Fruit fly (Drosophila melanogaster): ENCODE results near the gene Ald1.

Gene Ald1

dm6 chr3R:26230016-26230415, 31.4 kb downstream of the Ald1 start, which contains the start of gene CG12290 (continued):
- TF ChIP-seq p53 (GFP tag; optimal IDR thresholded peaks at IDR 0.05) (no peak), Camta (GFP tag; optimal IDR thresholded peaks at IDR 0.05) (no peak), Dll (GFP tag; IDR thresholded peaks at IDR 0.05; ENCODE audit: partially characterized antibody) (peak; percentile 62; the same call in 3 of the 4 replicates)

dm6 chr3R:26228026-26228635, 33.3 kb downstream of the Ald1 start:
- peak; percentile 94 for TF ChIP-seq CG15601 (tag; optimal IDR thresholded peaks at IDR 0.05)
- no peak for TF ChIP-seq D (optimal IDR thresholded peaks at IDR 0.05)
- peak; percentile 89 for TF ChIP-seq D (GFP tag; optimal IDR thresholded peaks at IDR 0.05)
- TF ChIP-seq HLH3B (GFP tag; IDR thresholded peaks at IDR 0.05): peak; percentile 88; the same call in 1 of the 2 replicates
- peak; percentile 67 for TF ChIP-seq kah (GFP tag; optimal IDR thresholded peaks at IDR 0.05)
- no peak for TF ChIP-seq h (optimal IDR thresholded peaks at IDR 0.05)
- TF ChIP-seq CG10147 (GFP tag; optimal IDR thresholded peaks at IDR 0.05): peak; percentile 48
- TF ChIP-seq scrt (GFP tag; optimal IDR thresholded peaks at IDR 0.05): peak; percentile 71
- TF ChIP-seq unpg (GFP tag; optimal IDR thresholded peaks at IDR 0.05): peak; percentile 75
- peak; percentile 57 to 87 for TF ChIP-seq dpn (GFP tag; optimal IDR thresholded peaks at IDR 0.05)
- TF ChIP-seq chn (GFP tag; optimal IDR thresholded peaks at IDR 0.05): peak; percentile 16
- TF ChIP-seq yki (optimal IDR thresholded peaks at IDR 0.05): no peak
- TF ChIP-seq nmo (GFP tag; optimal IDR thresholded peaks at IDR 0.05): no peak
- peak; percentile 56 for TF ChIP-seq Hr3 (GFP tag; optimal IDR thresholded peaks at IDR 0.05)
- peak; percentile 52 for TF ChIP-seq sqz (GFP tag; optimal IDR thresholded peaks at IDR 0.05)
- TF ChIP-seq CG10543 (GFP tag; optimal IDR thresholded peaks at IDR 0.05): peak; percentile 91
- TF ChIP-seq ttk (GFP tag; IDR thresholded peaks at IDR 0.05): peak; percentile 52; the same call in 1 of the 2 replicates
- TF ChIP-seq Abd-B (GFP tag; optimal IDR thresholded peaks at IDR 0.05): no peak
- TF ChIP-seq CG17328 (GFP tag; IDR thresholded peaks at IDR 0.05): peak; percentile 65
- TF ChIP-seq Fer1 (GFP tag; optimal IDR thresholded peaks at IDR 0.05): peak; percentile 86
- TF ChIP-seq Oli (tag; optimal IDR thresholded peaks at IDR 0.05): peak; percentile 7
- TF ChIP-seq Meics (GFP tag; optimal IDR thresholded peaks at IDR 0.05): peak; percentile 72
- peak; percentile 21 for TF ChIP-seq Nf-YC (tag; optimal IDR thresholded peaks at IDR 0.05)
- peak; percentile 78 for TF ChIP-seq ERR (GFP tag; optimal IDR thresholded peaks at IDR 0.05)
- TF ChIP-seq CG16815 (GFP tag; optimal IDR thresholded peaks at IDR 0.05): peak; percentile 27
- peak; percentile 94 for TF ChIP-seq CG8290 (GFP tag; optimal IDR thresholded peaks at IDR 0.05)
- peak; percentile 79 to 96 for TF ChIP-seq CG8290 (tag; optimal IDR thresholded peaks at IDR 0.05)
- TF ChIP-seq YL-1 (GFP tag; optimal IDR thresholded peaks at IDR 0.05): peak; percentile 78
- TF ChIP-seq CG2129 (GFP tag; IDR thresholded peaks at IDR 0.05; ENCODE audit: partially characterized antibody): no peak
- peak; percentile 86 for TF ChIP-seq CG6175 (GFP tag; IDR thresholded peaks at IDR 0.05)
- TF ChIP-seq C15 (GFP tag; IDR thresholded peaks at IDR 0.05): peak; percentile 41; the same call in 1 of the 3 replicates
- TF ChIP-seq ac (GFP tag; optimal IDR thresholded peaks at IDR 0.05): no peak
- peak; percentile 80 for TF ChIP-seq p53 (GFP tag; optimal IDR thresholded peaks at IDR 0.05)
- TF ChIP-seq CG4820 (GFP tag; optimal IDR thresholded peaks at IDR 0.05): peak; percentile 52
- peak; percentile 87 for TF ChIP-seq mirr (GFP tag; optimal IDR thresholded peaks at IDR 0.05)
- no peak for TF ChIP-seq Stat92E (GFP tag; optimal IDR thresholded peaks at IDR 0.05)
- peak; percentile 85 for TF ChIP-seq CG6254 (GFP tag; optimal IDR thresholded peaks at IDR 0.05)
- TF ChIP-seq gcm (GFP tag; optimal IDR thresholded peaks at IDR 0.05): peak; percentile 65
- no peak for TF ChIP-seq pros (GFP tag; optimal IDR thresholded peaks at IDR 0.05)
- TF ChIP-seq CG7745 (tag; optimal IDR thresholded peaks at IDR 0.05): peak; percentile 77
- TF ChIP-seq caup (GFP tag; optimal IDR thresholded peaks at IDR 0.05; ENCODE audit: severe bottlenecking): peak; percentile 86
- TF ChIP-seq CG42726 (GFP tag; IDR thresholded peaks at IDR 0.05; ENCODE audit: partially characterized antibody): no peak
- peak; percentile 99 for TF ChIP-seq sens (GFP tag)
- peak; percentile 90 for TF ChIP-seq CHES-1-like (GFP tag; optimal IDR thresholded peaks at IDR 0.05)
- peak; percentile 88 for TF ChIP-seq CG12942 (GFP tag; optimal IDR thresholded peaks at IDR 0.05)
- TF ChIP-seq Dad (GFP tag; optimal IDR thresholded peaks at IDR 0.05): peak; percentile 80
